Worm (Caenorhabditis elegans) whole organism, L4/young adult: ENCODE measurements around the gene lgc-47.

Source experiments
- W03F9.2 ChIP-seq: fragments of 150-350 bp; optimal IDR thresholded peaks from 2 replicates; lab custom pipeline; 2014; ENCODE audit warnings: missing biosample characterization, missing genetic modification characterization
- dao-5 ChIP-seq: sonication (generic microtip); optimal IDR thresholded peaks from 2 replicates; lab custom pipeline; 2016; ENCODE audit warnings: missing genotype, missing genetic modification characterization, moderate library complexity, missing compliant biosample characterization

DNA sequence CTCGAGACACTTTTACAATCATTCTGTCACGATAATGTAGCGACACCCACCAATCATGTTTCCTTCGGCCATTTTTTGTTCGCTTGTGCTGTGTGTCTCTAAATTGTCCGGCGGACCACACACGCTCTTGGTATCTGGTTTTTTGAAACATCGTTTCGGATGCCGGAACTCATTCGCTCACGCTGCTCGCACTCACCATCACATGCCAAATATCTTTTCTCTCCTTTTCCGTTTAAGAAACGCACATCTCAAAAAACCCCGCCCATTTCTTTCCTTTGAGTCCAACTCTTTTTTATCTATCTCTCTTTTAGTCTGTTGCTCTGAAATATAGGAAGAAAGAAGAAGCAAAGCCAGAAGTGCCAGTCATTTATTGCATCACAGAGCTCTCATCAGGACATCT, 8.9 kb downstream of the lgc-47 start, which contains the start of gene F36G3.3:
- no peak for TF ChIP-seq W03F9.2 (tag; lab: Kevin White, UChicago)
- TF ChIP-seq dao-5 (tag; lab: Kevin White, UChicago), result no peak
